Worm (Caenorhabditis elegans) whole organism, L1 larva: ENCODE data around the gene W07G4.5.

Source experiments
- C16A3.4 ChIP-seq: fragments of 150-350 bp; optimal IDR thresholded peaks from 2 replicates; lab custom pipeline; 2014; ENCODE audit warnings: missing biosample characterization, missing genetic modification characterization
- aha-1 ChIP-seq: fragments of 150-350 bp; optimal IDR thresholded peaks from 2 replicates; lab custom pipeline; 2014; ENCODE audit warnings: missing biosample characterization, missing genetic modification characterization
- alr-1 ChIP-seq: fragments of 200-800 bp; sonication (Bioruptor generic); optimal IDR thresholded peaks from 2 replicates; lab custom pipeline; 2018; ENCODE audit warnings: borderline replicate concordance, mild to moderate bottlenecking, missing genetic modification characterization, missing compliant biosample characterization
- aly-2 ChIP-seq: fragments of 150-350 bp; optimal IDR thresholded peaks from 2 replicates; lab custom pipeline; 2014; ENCODE audit warnings: missing biosample characterization, missing genetic modification characterization
- ceh-63 ChIP-seq: fragments of 200-800 bp; sonication (Bioruptor generic); optimal IDR thresholded peaks from 2 replicates; lab custom pipeline; 2018; ENCODE audit warnings: mild to moderate bottlenecking, missing genetic modification characterization, missing compliant biosample characterization
- ceh-8 ChIP-seq: fragments of 200-800 bp; sonication (Bioruptor generic); optimal IDR thresholded peaks from 2 replicates; lab custom pipeline; 2018; ENCODE audit warnings: mild to moderate bottlenecking, missing genetic modification characterization, moderate library complexity, missing compliant biosample characterization
- ceh-90 ChIP-seq: sonication (generic microtip); optimal IDR thresholded peaks from 2 replicates; lab custom pipeline; 2016; ENCODE audit warnings: missing genetic modification characterization, missing compliant biosample characterization
- ces-1 ChIP-seq: fragments of 150-350 bp; optimal IDR thresholded peaks from 2 replicates; lab custom pipeline; 2014; ENCODE audit warnings: missing biosample characterization, missing genetic modification reagents, missing genetic modification characterization
- dpl-1 ChIP-seq, 3 experiments: fragments of 150-350 bp in 2 of 3; sonication (generic microtip) in 1 of 3; optimal IDR thresholded peaks; 2 replicates each; lab custom pipeline; 2014 to 2017; ENCODE audit warnings: missing biosample characterization in 3 of 3, missing genetic modification characterization in 3 of 3, missing genetic modification reagents in 3 of 3
- dsc-1 ChIP-seq: sonication (generic microtip); optimal IDR thresholded peaks from 2 replicates; lab custom pipeline; 2016; ENCODE audit warnings: mild to moderate bottlenecking, missing genetic modification characterization, missing compliant biosample characterization
- efl-1 ChIP-seq, 4 experiments: fragments of 150-350 bp; optimal IDR thresholded peaks in 3 of 4; peaks in 1 of 4; 1 replicate in 1 of 4; 2 replicates in 3 of 4; lab custom pipeline; 2014; ENCODE audit warnings: missing biosample characterization in 2 of 4, missing genetic modification characterization in 2 of 4, missing genetic modification reagents in 2 of 4
- efl-3 ChIP-seq: fragments of 200-800 bp; sonication (Bioruptor generic); optimal IDR thresholded peaks from 2 replicates; lab custom pipeline; 2018; ENCODE audit warnings: mild to moderate bottlenecking, missing genetic modification characterization, missing compliant biosample characterization
- egl-13 ChIP-seq: sonication (generic microtip); optimal IDR thresholded peaks from 2 replicates; lab custom pipeline; 2016; ENCODE audit warnings: missing genotype, missing genetic modification reagents, missing genetic modification characterization, missing compliant biosample characterization
- elt-2 ChIP-seq: sonication (generic microtip); optimal IDR thresholded peaks from 2 replicates; lab custom pipeline; 2016; ENCODE audit warnings: missing genetic modification characterization, mild to moderate bottlenecking, inconsistent platforms, missing compliant biosample characterization, missing genetic modification reagents
- elt-3 ChIP-seq, 6 experiments: fragments of 150-350 bp in 1 of 6; sonication (generic microtip); optimal IDR thresholded peaks; 2 replicates each; lab custom pipeline; 2017 to 2018; ENCODE audit warnings: missing biosample characterization in 6 of 6, missing genetic modification characterization in 6 of 6, inconsistent platforms in 1 of 6
- ets-5 ChIP-seq: fragments of 200-800 bp; sonication (Bioruptor generic); IDR thresholded peaks from 2 replicates; pipeline ENCODE4 v1.3.6; 2022; ENCODE audit warnings: missing genetic modification characterization, missing compliant biosample characterization
- fkh-8 ChIP-seq: sonication (generic microtip); optimal IDR thresholded peaks from 2 replicates; lab custom pipeline; 2016; ENCODE audit warnings: mild to moderate bottlenecking, missing genetic modification characterization, missing compliant biosample characterization
- grh-1 ChIP-seq: fragments of 200-800 bp; sonication (Bioruptor generic); IDR thresholded peaks from 2 replicates; pipeline ENCODE4 v1.3.6; 2022; ENCODE audit warnings: missing genetic modification reagents, missing genetic modification characterization, missing compliant biosample characterization
- hlh-17 ChIP-seq: fragments of 200-800 bp; sonication (Bioruptor generic); optimal IDR thresholded peaks from 2 replicates; lab custom pipeline; 2018; ENCODE audit warnings: missing genetic modification characterization, mild to moderate bottlenecking, missing compliant biosample characterization, moderate library complexity, borderline replicate concordance
- hlh-4 ChIP-seq: sonication (generic microtip); optimal IDR thresholded peaks from 2 replicates; lab custom pipeline; 2016; ENCODE audit warnings: mild to moderate bottlenecking, missing genetic modification characterization, missing compliant biosample characterization
- hpl-2 ChIP-seq: fragments of 150-350 bp; optimal IDR thresholded peaks from 2 replicates; lab custom pipeline; 2014; ENCODE audit warnings: missing biosample characterization, missing genetic modification reagents, missing genetic modification characterization
- isw-1 ChIP-seq: fragments of 200-800 bp; sonication (Bioruptor generic); IDR thresholded peaks from 2 replicates; pipeline ENCODE4 v1.3.6; 2022; ENCODE audit warnings: missing genetic modification characterization, missing compliant biosample characterization
- jun-1 ChIP-seq: fragments of 150-350 bp; optimal IDR thresholded peaks from 2 replicates; lab custom pipeline; 2014; ENCODE audit warnings: missing biosample characterization, missing genetic modification reagents, missing genetic modification characterization
- lin-13 ChIP-seq: fragments of 150-350 bp; optimal IDR thresholded peaks from 2 replicates; lab custom pipeline; 2014; ENCODE audit warnings: missing biosample characterization, missing genetic modification reagents, missing genetic modification characterization
- lin-15B ChIP-seq: fragments of 150-350 bp; sonication (generic microtip); optimal IDR thresholded peaks from 3 replicates; lab custom pipeline; 2014; ENCODE audit warnings: missing biosample characterization, missing genetic modification characterization
- lin-39 ChIP-seq: fragments of 150-350 bp; optimal IDR thresholded peaks from 2 replicates; lab custom pipeline; 2014; ENCODE audit warnings: missing biosample characterization, missing genetic modification reagents, missing genetic modification characterization
- mab-9 ChIP-seq: fragments of 200-800 bp; sonication (Bioruptor generic); IDR thresholded peaks from 2 replicates; pipeline ENCODE4 v1.3.6; 2022; ENCODE audit warnings: missing genetic modification reagents, missing genetic modification characterization, missing compliant biosample characterization
- mep-1 ChIP-seq: fragments of 150-350 bp; optimal IDR thresholded peaks from 2 replicates; lab custom pipeline; 2014; ENCODE audit warnings: missing biosample characterization, missing genetic modification characterization
- nhr-11 ChIP-seq: fragments of 150-350 bp; optimal IDR thresholded peaks from 2 replicates; lab custom pipeline; 2014; ENCODE audit warnings: missing biosample characterization, missing genetic modification characterization
- nhr-12 ChIP-seq: sonication (generic microtip); optimal IDR thresholded peaks from 2 replicates; lab custom pipeline; 2017; ENCODE audit warnings: missing biosample characterization, missing genetic modification characterization
- nhr-19 ChIP-seq: fragments of 200-800 bp; sonication (Bioruptor generic); conservative IDR thresholded peaks from 2 replicates; pipeline ENCODE4 v1.3.6; 2022; ENCODE audit warnings: missing genetic modification characterization, missing compliant biosample characterization
- nhr-28 ChIP-seq: fragments of 150-350 bp; optimal IDR thresholded peaks from 2 replicates; lab custom pipeline; 2014; ENCODE audit warnings: missing biosample characterization, missing genetic modification characterization
- nhr-71 ChIP-seq: sonication (generic microtip); optimal IDR thresholded peaks from 2 replicates; lab custom pipeline; 2016; ENCODE audit warnings: mild to moderate bottlenecking, missing genetic modification characterization, moderate library complexity, missing compliant biosample characterization
- nhr-76 ChIP-seq: sonication (generic microtip); optimal IDR thresholded peaks from 2 replicates; lab custom pipeline; 2017; ENCODE audit warnings: missing biosample characterization, missing genetic modification characterization
- nhr-84 ChIP-seq: sonication (generic microtip); optimal IDR thresholded peaks from 2 replicates; lab custom pipeline; 2017; ENCODE audit warnings: missing biosample characterization, missing genetic modification characterization
- nhr-85 ChIP-seq: sonication (generic microtip); peaks from one replicate; lab custom pipeline; 2016; ENCODE audit warnings: missing genetic modification characterization, inconsistent platforms, missing compliant biosample characterization
- pax-3 ChIP-seq: fragments of 200-800 bp; sonication (Bioruptor generic); optimal IDR thresholded peaks from 2 replicates; lab custom pipeline; 2018; ENCODE audit warnings: mild to moderate bottlenecking, missing genetic modification characterization, moderate library complexity, missing compliant biosample characterization
- pqm-1 ChIP-seq: sonication (generic microtip); optimal IDR thresholded peaks from 3 replicates; lab custom pipeline; 2017; ENCODE audit warnings: missing biosample characterization, missing genetic modification characterization
- skn-1 ChIP-seq: fragments of 150-350 bp; optimal IDR thresholded peaks from 2 replicates; lab custom pipeline; 2014; ENCODE audit warnings: missing biosample characterization, missing genetic modification characterization
- snpc-4 ChIP-seq: fragments of 150-350 bp; optimal IDR thresholded peaks from 2 replicates; lab custom pipeline; 2014; ENCODE audit warnings: missing biosample characterization, missing genetic modification characterization
- sptf-1 ChIP-seq: fragments of 150-350 bp; optimal IDR thresholded peaks from 2 replicates; lab custom pipeline; 2014; ENCODE audit warnings: missing biosample characterization, missing genetic modification characterization
- unc-130 ChIP-seq: fragments of 150-350 bp; optimal IDR thresholded peaks from 2 replicates; lab custom pipeline; 2017; ENCODE audit warnings: missing biosample characterization, missing genetic modification characterization, inconsistent platforms
- unc-62 ChIP-seq: fragments of 150-350 bp; optimal IDR thresholded peaks from 2 replicates; lab custom pipeline; 2014; ENCODE audit warnings: missing biosample characterization, missing genetic modification reagents, missing genetic modification characterization
- vab-15 ChIP-seq: sonication (generic microtip); optimal IDR thresholded peaks from 2 replicates; lab custom pipeline; 2017; ENCODE audit warnings: missing genotype, mild to moderate bottlenecking, missing genetic modification characterization, missing compliant biosample characterization
- zag-1 ChIP-seq: fragments of 150-350 bp; optimal IDR thresholded peaks from 2 replicates; lab custom pipeline; 2014; ENCODE audit warnings: missing biosample characterization, missing genetic modification characterization
- zip-4 ChIP-seq: fragments of 200-800 bp; sonication (Bioruptor generic); optimal IDR thresholded peaks from 2 replicates; lab custom pipeline; 2018; ENCODE audit warnings: mild to moderate bottlenecking, missing genetic modification characterization, moderate library complexity, missing compliant biosample characterization
- ztf-11 ChIP-seq, 2 experiments: sonication (generic microtip); optimal IDR thresholded peaks; 2 replicates each; lab custom pipeline; 2016 to 2017; ENCODE audit warnings: missing genetic modification characterization in 2 of 2, missing biosample characterization in 1 of 2, missing compliant biosample characterization in 1 of 2
- ztf-4 ChIP-seq: fragments of 150-350 bp; optimal IDR thresholded peaks from 2 replicates; lab custom pipeline; 2014; ENCODE audit warnings: missing biosample characterization, missing genetic modification characterization

W07G4.5 gene

DNA sequence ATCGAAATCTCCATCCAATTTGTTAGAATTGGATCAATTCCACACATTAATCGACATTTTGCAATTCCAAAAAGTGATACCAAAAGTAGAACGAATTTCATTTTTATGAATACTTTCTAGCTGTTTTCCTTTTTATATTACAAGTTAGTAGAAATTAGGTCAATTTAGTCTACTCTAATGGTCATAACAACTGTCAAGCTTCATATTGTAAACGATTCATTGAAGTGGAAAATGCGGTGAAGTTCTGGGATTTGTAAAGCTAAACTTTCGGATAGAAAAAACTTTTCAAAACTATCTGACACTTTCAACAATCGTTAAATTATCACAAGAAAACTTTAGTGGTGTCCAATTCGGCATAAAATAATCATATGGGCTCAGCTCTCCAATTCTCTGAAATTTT is 13.2 kb upstream of the W07G4.5 start, which contains the start of gene W07G4.7:
W07G4.7 (minus strand) TSS at position 101 of the 400 bp plus-strand sequence.
- TF ChIP-seq aha-1 (tag; lab: Kevin White, UChicago) (no peak), C16A3.4 (no peak), elt-3 (tag; optimal IDR thresholded peaks at IDR 0.05; lab: Kevin White, UChicago) (no peak)

DNA sequence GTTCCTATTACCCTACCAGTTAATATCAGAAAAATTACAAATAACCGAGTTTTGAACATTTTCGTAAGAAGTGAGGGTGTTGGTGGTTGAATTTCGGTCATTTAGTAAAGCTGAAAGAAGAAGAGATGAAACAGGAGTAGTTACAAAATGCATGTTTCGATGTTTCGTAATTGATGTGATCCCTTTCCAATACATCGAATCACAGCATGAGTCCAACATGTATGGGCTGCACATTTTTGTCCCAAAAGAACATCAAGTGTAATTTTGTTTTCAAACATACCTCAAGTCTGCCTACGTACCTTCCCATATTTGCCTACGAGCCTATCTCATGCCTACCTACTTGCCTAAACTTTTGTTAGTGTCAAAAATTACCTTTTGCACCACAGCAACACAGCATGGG is 11.3 kb upstream of the W07G4.5 start, which contains the start of gene W07G4.2:
W07G4.2 (minus strand) TSS at position 101 of the 400 bp plus-strand sequence.
- TF ChIP-seq aly-2 (tag; lab: Kevin White, UChicago) (no peak), dpl-1 (GFP tag; optimal IDR thresholded peaks at IDR 0.05; lab: Kevin White, UChicago) (no peak), alr-1 (tag; lab: Kevin White, UChicago) (no peak), lin-13 (GFP tag; lab: Kevin White, UChicago) (no peak), fkh-8 (tag; lab: Kevin White, UChicago) (no peak), skn-1 (tag; lab: Kevin White, UChicago) (no peak), dsc-1 (no peak), nhr-19 (no peak), ceh-8 (GFP tag; lab: Kevin White, UChicago) (no peak), ztf-11 (tag; optimal IDR thresholded peaks at IDR 0.05; lab: Kevin White, UChicago) (no peak), nhr-11 (tag; lab: Kevin White, UChicago) (no peak), lin-15B (no peak), hlh-17 (no peak), hlh-4 (tag; lab: Kevin White, UChicago) (no peak), unc-62 (no peak), efl-3 (GFP tag; lab: Kevin White, UChicago) (no peak), zag-1 (tag; lab: Kevin White, UChicago) (no peak), ceh-63 (GFP tag; lab: Kevin White, UChicago) (no peak)

DNA sequence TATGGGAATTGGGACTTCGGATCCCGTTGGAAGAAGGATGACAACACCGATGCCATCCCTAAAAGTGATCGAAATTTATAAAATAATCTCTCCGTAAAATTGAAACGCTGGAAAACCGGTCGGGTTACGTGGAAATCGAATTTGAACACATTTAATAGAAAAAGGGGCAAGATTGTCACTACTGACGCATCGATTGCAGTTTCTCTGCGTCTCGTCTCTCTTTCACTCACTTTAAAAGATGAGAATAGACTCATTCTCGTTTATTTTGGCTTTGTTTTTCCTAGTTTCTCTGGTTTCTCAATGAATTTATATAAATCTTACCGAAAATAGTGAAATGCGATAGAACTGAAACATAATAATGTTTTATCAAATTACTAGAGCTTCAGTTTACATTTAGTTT is 6.1 kb upstream of the W07G4.5 start, which contains the start of gene scyl-1:
scyl-1 (minus strand) TSS at position 56 of the 400 bp plus-strand sequence.
- TF ChIP-seq vab-15 (tag; lab: Kevin White, UChicago) (no peak), nhr-84 (tag; lab: Kevin White, UChicago) (no peak), alr-1 (tag; lab: Kevin White, UChicago) (no peak), nhr-28 (no peak), sptf-1 (tag; lab: Kevin White, UChicago) (no peak), nhr-85 (tag; lab: Kevin White, UChicago) (peak; percentile 94), fkh-8 (tag; lab: Kevin White, UChicago) (peak; percentile 67), zip-4 (peak; percentile 3), nhr-71 (tag; lab: Kevin White, UChicago) (peak; percentile 91), ztf-11 (tag; optimal IDR thresholded peaks at IDR 0.05; lab: Kevin White, UChicago) (peak in 1 of 2 experiments; percentile 31), efl-1 (optimal IDR thresholded peaks at IDR 0.05; lab: Kevin White, UChicago) (peak; percentile 84), efl-1 (GFP tag; optimal IDR thresholded peaks at IDR 0.05 in 1 of 2; lab: Kevin White, UChicago) (peak; percentile 76 to 97), jun-1 (peak; percentile 71), hlh-17 (no peak), pax-3 (tag; lab: Kevin White, UChicago) (peak; percentile 63), grh-1 (GFP tag; lab: Robert Waterston, UW) (peak; percentile 83), aha-1 (tag; lab: Kevin White, UChicago) (no peak), mep-1 (tag; lab: Kevin White, UChicago) (peak; percentile 76), ets-5 (GFP tag; lab: Robert Waterston, UW) (no peak), ceh-90 (tag; lab: Kevin White, UChicago) (no peak), ztf-4 (tag; lab: Kevin White, UChicago) (peak; percentile 52), unc-62 (no peak), lin-13 (GFP tag; lab: Kevin White, UChicago) (peak; percentile 71), unc-130 (peak; percentile 67), elt-2 (tag; lab: Kevin White, UChicago) (peak; percentile 37), pqm-1 (tag; lab: Kevin White, UChicago) (no peak), lin-39 (tag; lab: Kevin White, UChicago) (peak; percentile 69), C16A3.4 (peak; percentile 88), lin-15B (no peak), isw-1 (GFP tag; lab: Robert Waterston, UW) (peak; percentile 30; the same call in 1 of the 2 replicates), hpl-2 (GFP tag; lab: Kevin White, UChicago) (no peak), mab-9 (GFP tag; lab: Robert Waterston, UW) (no peak), nhr-12 (no peak), snpc-4 (tag; lab: Kevin White, UChicago) (peak; percentile 39), egl-13 (tag; lab: Kevin White, UChicago) (peak; percentile 35), ces-1 (no peak), nhr-76 (tag; lab: Kevin White, UChicago) (no peak)
